Fruit fly (Drosophila melanogaster) whole organism, embryonic: ENCODE measurements around the gene CG7054.

Source experiments
- B-H1 ChIP-seq: fragments of 200-800 bp; sonication (Bioruptor generic); IDR thresholded peaks from 3 replicates; pipeline ENCODE4 v1.3.6; 2022; ENCODE audit warnings: missing biosample characterization, missing genetic modification characterization
- CG10274 ChIP-seq: fragments of 200-800 bp; sonication (Bioruptor generic); optimal IDR thresholded peaks from 3 replicates; lab custom pipeline; 2017; ENCODE audit warnings: missing biosample characterization, mild to moderate bottlenecking, missing genetic modification characterization
- CG10565 ChIP-seq: fragments of 200-800 bp; sonication (Bioruptor generic); optimal IDR thresholded peaks from 3 replicates; lab custom pipeline; 2016; ENCODE audit warnings: missing biosample characterization, mild to moderate bottlenecking, missing genetic modification characterization
- CG34224 ChIP-seq: fragments of 200-800 bp; sonication (Bioruptor generic); IDR thresholded peaks from 3 replicates; pipeline ENCODE4 v1.3.6; 2022; ENCODE audit warnings: missing biosample characterization, missing genetic modification characterization; ENCODE audit not compliant: partially characterized antibody
- CG7987 ChIP-seq: fragments of 200-800 bp; sonication (Bioruptor generic); optimal IDR thresholded peaks from 2 replicates; lab custom pipeline; 2018; ENCODE audit warnings: missing biosample characterization, mild to moderate bottlenecking, missing genetic modification characterization, moderate library complexity
- Trl ChIP-seq, 3 experiments: fragments of >200 bp in 2 of 3; fragments of 200-800 bp in 1 of 3; sonication (Bioruptor generic) in 1 of 3; optimal IDR thresholded peaks; 2 replicates in 1 of 3; 3 replicates in 2 of 3; lab custom pipeline; 2016 to 2017; ENCODE audit warnings: missing biosample characterization in 1 of 3, missing genetic modification characterization in 1 of 3
- amos ChIP-seq: fragments of 200-800 bp; sonication (Bioruptor generic); IDR thresholded peaks from 2 replicates; pipeline ENCODE4 v1.3.6; 2022; ENCODE audit warnings: missing biosample characterization, missing genetic modification characterization; ENCODE audit not compliant: partially characterized antibody
- lola ChIP-seq, 3 experiments: fragments of >200 bp in 2 of 3; fragments of 200-800 bp in 1 of 3; sonication (Bioruptor generic) in 1 of 3; optimal IDR thresholded peaks; 2 replicates each; lab custom pipeline; 2017 to 2019; ENCODE audit warnings: missing biosample characterization in 3 of 3, missing genetic modification characterization in 3 of 3, mild to moderate bottlenecking in 1 of 3, moderate library complexity in 1 of 3

CG7054 gene

DNA sequence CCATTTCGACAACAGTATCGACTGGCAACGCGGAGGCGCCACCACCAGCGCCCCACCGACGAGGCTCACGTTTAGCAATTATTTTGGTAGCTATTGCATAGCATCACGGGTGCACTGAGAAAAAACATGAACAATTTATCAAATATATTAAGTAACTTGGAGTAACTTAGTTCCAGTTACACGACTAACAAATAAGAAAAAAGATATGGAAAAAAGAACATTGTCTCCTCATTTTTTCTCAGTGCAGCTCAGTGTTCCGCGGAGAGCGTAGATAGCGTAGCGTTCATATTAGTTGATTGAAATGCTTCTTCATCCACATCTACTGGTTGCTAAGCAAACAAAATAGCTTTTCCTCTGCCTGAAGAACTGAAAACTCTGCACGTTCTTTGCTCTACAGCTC lies 50.6 kb downstream of the CG7054 start (continued):
- no peak for TF ChIP-seq Trl (optimal IDR thresholded peaks at IDR 0.05; lab: Kevin White, UChicago)
- no peak for TF ChIP-seq Trl (GFP tag; optimal IDR thresholded peaks at IDR 0.05; lab: Kevin White, UChicago)
- no peak for TF ChIP-seq CG7987 (GFP tag; lab: Kevin White, UChicago)
- no peak for TF ChIP-seq lola (GFP tag; optimal IDR thresholded peaks at IDR 0.05; lab: Kevin White, UChicago)
- no peak for TF ChIP-seq CG34224 (GFP tag; lab: Robert Waterston, UW)
- TF ChIP-seq amos, result no peak
- no peak for TF ChIP-seq CG10274 (GFP tag; lab: Kevin White, UChicago)
- TF ChIP-seq CG10565 (GFP tag; lab: Kevin White, UChicago), result no peak
- TF ChIP-seq B-H1 (GFP tag; lab: Robert Waterston, UW), result no peak
